Fruit fly (Drosophila melanogaster) whole organism: ENCODE measurements around the gene CG4757.

Experiments
- CG8478 ChIP-seq: fragments of >200 bp; optimal IDR thresholded peaks from 2 replicates; lab custom pipeline; 2018; ENCODE audit warnings: inconsistent platforms
- Dll ChIP-seq: fragments of >200 bp; optimal IDR thresholded peaks from 2 replicates; lab custom pipeline; 2017
- EcR ChIP-seq, 2 experiments: fragments of >200 bp; optimal IDR thresholded peaks; 2 replicates each; lab custom pipeline; 2017; ENCODE audit warnings: missing biosample characterization in 2 of 2, missing genetic modification characterization in 2 of 2, missing genetic modification reagents in 2 of 2
- pan ChIP-seq: fragments of >200 bp; optimal IDR thresholded peaks from 2 replicates; lab custom pipeline; 2017
- psq ChIP-seq: fragments of >200 bp; optimal IDR thresholded peaks from 2 replicates; lab custom pipeline; 2017
- usp ChIP-seq: fragments of >200 bp; optimal IDR thresholded peaks from 2 replicates; lab custom pipeline; 2017; ENCODE audit warnings: missing biosample characterization, missing genetic modification characterization, mixed read lengths

CG4757 gene

DNA sequence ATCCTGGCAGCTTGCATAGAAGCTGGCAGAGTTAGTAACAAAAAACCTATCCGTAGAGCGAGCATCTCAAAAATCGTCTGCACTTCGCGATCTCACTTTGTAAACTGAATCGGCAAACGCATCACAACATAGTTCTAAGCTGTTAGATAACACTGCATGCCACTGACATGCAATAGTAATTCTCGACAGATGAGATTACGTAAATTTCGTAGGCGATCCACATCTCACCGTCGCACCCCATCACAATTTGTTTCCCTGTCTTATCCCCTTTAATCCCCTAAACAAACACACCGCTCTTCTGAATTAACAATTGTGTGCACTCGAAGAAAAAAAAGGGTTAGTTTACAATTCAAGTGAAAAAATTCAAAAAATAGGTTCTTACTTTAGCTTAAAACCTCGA lies 9.1 kb downstream of the CG4757 start, which contains the start of gene Ugt35B1:
TSS of gene Ugt35B1 (minus strand) at position 101 of the 400 bp plus-strand sequence.
- TF ChIP-seq Dll (lab: Kevin White, UChicago) (no peak), pan (lab: Kevin White, UChicago) (no peak), EcR (GFP tag; optimal IDR thresholded peaks at IDR 0.05; lab: Kevin White, UChicago) (no peak), usp (GFP tag; lab: Kevin White, UChicago) (no peak), psq (lab: Kevin White, UChicago) (no peak), CG8478 (lab: Kevin White, UChicago) (no peak)

DNA sequence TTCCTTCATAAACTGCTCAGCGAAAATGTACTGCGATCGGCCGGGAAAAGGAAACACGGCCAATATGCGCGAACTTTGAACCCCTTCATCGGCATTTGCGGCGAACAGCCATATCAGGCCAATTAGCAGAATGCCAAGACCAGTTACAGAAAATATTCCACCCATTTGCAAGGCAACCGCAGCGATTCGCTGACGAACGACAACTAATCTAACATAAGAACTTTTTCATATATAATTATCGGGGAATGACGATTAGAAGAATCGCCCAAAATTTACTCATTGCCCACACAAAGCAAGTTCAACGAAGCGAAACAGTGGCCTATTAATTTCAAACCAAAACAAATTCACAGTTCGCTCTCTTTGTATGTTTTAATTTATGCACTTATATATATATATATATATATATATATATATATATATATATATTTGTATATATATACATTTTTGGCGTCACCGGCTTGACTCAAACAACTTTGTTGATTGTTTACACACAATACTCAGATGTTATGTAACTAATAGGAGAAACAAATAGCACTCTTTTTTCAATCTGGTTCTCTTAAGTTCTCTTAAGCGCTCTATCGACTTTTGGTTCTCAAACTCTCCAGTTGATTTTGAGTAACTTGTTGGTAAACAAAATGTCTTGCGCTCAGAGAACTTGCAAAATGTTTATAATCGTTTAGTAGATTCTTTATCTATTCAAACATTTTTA lies 11.6 kb downstream of the CG4757 start, which contains the start of gene Ugt35A1:
TSS of gene Ugt35A1 (minus strand) at position 205 of the 709 bp plus-strand sequence.
- no peak for TF ChIP-seq CG8478 (lab: Kevin White, UChicago)
- no peak for TF ChIP-seq pan (lab: Kevin White, UChicago)
- no peak for TF ChIP-seq psq (lab: Kevin White, UChicago)
- no peak for TF ChIP-seq Dll (lab: Kevin White, UChicago)
- TF ChIP-seq EcR (GFP tag; optimal IDR thresholded peaks at IDR 0.05; lab: Kevin White, UChicago), result no peak
- no peak for TF ChIP-seq usp (GFP tag; lab: Kevin White, UChicago)

DNA sequence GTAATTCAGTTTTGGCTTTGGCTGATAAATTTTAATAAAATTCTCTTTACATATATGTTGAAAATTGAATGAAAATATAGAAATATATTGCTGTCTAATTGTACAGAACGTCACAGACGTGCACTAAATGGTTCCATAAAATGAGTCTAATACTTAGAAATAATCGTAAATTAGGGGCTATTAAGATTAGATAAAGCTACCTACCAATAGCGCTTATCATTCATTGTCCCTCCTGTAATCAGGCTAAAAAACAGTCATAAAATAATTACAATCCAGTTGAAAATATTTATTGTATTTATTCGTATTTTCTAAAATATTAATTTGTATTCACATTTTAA lies 12.1 kb downstream of the CG4757 start:
- TF ChIP-seq Dll (lab: Kevin White, UChicago) (no peak), psq (lab: Kevin White, UChicago) (no peak), CG8478 (lab: Kevin White, UChicago) (no peak), pan (lab: Kevin White, UChicago) (no peak), EcR (GFP tag; optimal IDR thresholded peaks at IDR 0.05; lab: Kevin White, UChicago) (no peak), usp (GFP tag; lab: Kevin White, UChicago) (no peak)

DNA sequence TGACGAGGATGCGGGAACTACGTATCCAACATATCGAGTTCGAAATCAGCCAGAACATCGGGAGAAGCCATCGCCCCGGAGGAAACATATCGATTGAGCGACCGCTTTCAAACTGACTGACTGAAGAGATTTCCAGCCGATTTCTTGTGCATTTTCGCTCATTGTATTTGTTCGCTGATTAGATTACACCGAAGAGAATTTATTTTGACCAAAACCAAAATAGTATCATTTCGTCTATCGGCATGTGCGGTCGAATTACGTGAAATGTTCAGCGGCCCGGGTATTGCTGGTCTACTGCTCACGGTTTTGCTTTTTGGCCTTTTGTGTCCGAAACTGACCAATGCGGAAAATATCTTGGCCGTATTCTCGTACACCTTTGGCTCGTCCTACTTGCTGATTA lies 14.3 kb downstream of the CG4757 start, which contains the start of the genes Ugt304A1 and Ugt303A1:
TSS of gene Ugt304A1 (minus strand) at position 101 of the 400 bp plus-strand sequence.
TSS of gene Ugt303A1 (plus strand) at position 222 of the 400 bp plus-strand sequence.
- TF ChIP-seq usp (GFP tag; lab: Kevin White, UChicago), result no peak
- no peak for TF ChIP-seq CG8478 (lab: Kevin White, UChicago)
- no peak for TF ChIP-seq Dll (lab: Kevin White, UChicago)
- TF ChIP-seq psq (lab: Kevin White, UChicago), result no peak
- TF ChIP-seq EcR (GFP tag; optimal IDR thresholded peaks at IDR 0.05; lab: Kevin White, UChicago), result no peak
- no peak for TF ChIP-seq pan (lab: Kevin White, UChicago)

- TF ChIP-seq CG8478 (lab: Kevin White, UChicago) (no peak), usp (GFP tag; lab: Kevin White, UChicago) (no peak), psq (lab: Kevin White, UChicago) (no peak), pan (lab: Kevin White, UChicago) (no peak), Dll (lab: Kevin White, UChicago) (no peak), EcR (GFP tag; optimal IDR thresholded peaks at IDR 0.05; lab: Kevin White, UChicago) (no peak)
Measured at dm6 chr3R:11175777-11176176, 14.8 kb downstream of the CG4757 start.

- TF ChIP-seq pan (lab: Kevin White, UChicago) (no peak), psq (lab: Kevin White, UChicago) (no peak), Dll (lab: Kevin White, UChicago) (no peak), usp (GFP tag; lab: Kevin White, UChicago) (no peak), EcR (GFP tag; optimal IDR thresholded peaks at IDR 0.05; lab: Kevin White, UChicago) (no peak), CG8478 (lab: Kevin White, UChicago) (no peak)
Measured at dm6 chr3R:11177579-11177978, 16.6 kb downstream of the CG4757 start.

DNA sequence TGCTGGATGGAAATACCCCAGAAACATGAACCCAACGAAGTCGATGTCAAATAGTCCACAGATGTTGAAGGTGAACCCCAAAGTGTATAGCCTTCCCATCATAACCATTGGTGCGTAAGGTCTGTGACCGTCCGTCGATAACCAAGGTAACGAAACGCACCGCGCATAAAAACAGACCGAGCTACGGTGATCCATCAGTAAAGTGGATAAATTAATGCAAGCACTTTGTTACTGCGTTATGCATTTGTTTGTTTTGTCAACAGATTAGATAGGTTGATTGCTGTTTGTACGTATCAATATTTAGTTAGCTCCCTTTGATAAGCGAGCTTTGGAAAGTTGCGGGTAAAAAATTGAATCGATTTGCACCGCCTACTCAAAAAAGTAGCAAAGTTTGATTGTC lies 17.3 kb downstream of the CG4757 start:
- TF ChIP-seq pan (lab: Kevin White, UChicago), result no peak
- TF ChIP-seq CG8478 (lab: Kevin White, UChicago), result no peak
- TF ChIP-seq EcR (GFP tag; optimal IDR thresholded peaks at IDR 0.05; lab: Kevin White, UChicago), result no peak
- TF ChIP-seq Dll (lab: Kevin White, UChicago), result no peak
- no peak for TF ChIP-seq usp (GFP tag; lab: Kevin White, UChicago)
- TF ChIP-seq psq (lab: Kevin White, UChicago), result no peak

- no peak for TF ChIP-seq usp (GFP tag; lab: Kevin White, UChicago)
- no peak for TF ChIP-seq CG8478 (lab: Kevin White, UChicago)
- TF ChIP-seq pan (lab: Kevin White, UChicago), result no peak
- TF ChIP-seq psq (lab: Kevin White, UChicago), result no peak
- TF ChIP-seq EcR (GFP tag; optimal IDR thresholded peaks at IDR 0.05; lab: Kevin White, UChicago), result no peak
- no peak for TF ChIP-seq Dll (lab: Kevin White, UChicago)
Measured at dm6 chr3R:11195792-11196191, 34.8 kb downstream of the CG4757 start, which contains the start of gene CG18577. Gene CG18577 (plus strand): TSS chr3R:11196092.

dm6 chr3R:11196648-11197388 lies 35.8 kb downstream of the CG4757 start:
- TF ChIP-seq usp (GFP tag; lab: Kevin White, UChicago) (no peak), psq (lab: Kevin White, UChicago) (no peak), EcR (GFP tag; optimal IDR thresholded peaks at IDR 0.05; lab: Kevin White, UChicago) (no peak), pan (lab: Kevin White, UChicago) (no peak), Dll (lab: Kevin White, UChicago) (no peak), CG8478 (lab: Kevin White, UChicago) (no peak)

dm6 chr3R:11197389-11197716 lies 36.3 kb downstream of the CG4757 start, which contains the start of gene cu:
Gene cu (plus strand): TSS chr3R:11197592.
- no peak for TF ChIP-seq EcR (GFP tag; optimal IDR thresholded peaks at IDR 0.05; lab: Kevin White, UChicago)
- no peak for TF ChIP-seq Dll (lab: Kevin White, UChicago)
- no peak for TF ChIP-seq CG8478 (lab: Kevin White, UChicago)
- TF ChIP-seq usp (GFP tag; lab: Kevin White, UChicago), result no peak
- no peak for TF ChIP-seq pan (lab: Kevin White, UChicago)
- TF ChIP-seq psq (lab: Kevin White, UChicago), result no peak
